Worm (Caenorhabditis elegans) whole organism, mixed stage, embryonic: ENCODE measurements around the gene F38E11.9.

ENCODE experiments used
- blmp-1 ChIP-seq: fragments of 150-350 bp; optimal IDR thresholded peaks from 2 replicates; lab custom pipeline; 2014; ENCODE audit warnings: missing biosample characterization, missing genetic modification characterization
- nhr-12 ChIP-seq: fragments of 150-350 bp; optimal IDR thresholded peaks from 2 replicates; lab custom pipeline; 2014; ENCODE audit warnings: missing biosample characterization, missing genetic modification characterization
- nhr-28 ChIP-seq: fragments of 150-350 bp; optimal IDR thresholded peaks from 2 replicates; lab custom pipeline; 2014; ENCODE audit warnings: missing biosample characterization, missing genetic modification characterization
- pha-4 ChIP-seq: fragments of 150-350 bp; optimal IDR thresholded peaks from 2 replicates; lab custom pipeline; 2018; ENCODE audit warnings: missing biosample characterization, missing genetic modification reagents, missing genetic modification characterization
- sptf-1 ChIP-seq: sonication (generic microtip); optimal IDR thresholded peaks from 2 replicates; lab custom pipeline; 2017; ENCODE audit warnings: mild to moderate bottlenecking, missing genetic modification characterization, moderate library complexity, missing compliant biosample characterization

DNA sequence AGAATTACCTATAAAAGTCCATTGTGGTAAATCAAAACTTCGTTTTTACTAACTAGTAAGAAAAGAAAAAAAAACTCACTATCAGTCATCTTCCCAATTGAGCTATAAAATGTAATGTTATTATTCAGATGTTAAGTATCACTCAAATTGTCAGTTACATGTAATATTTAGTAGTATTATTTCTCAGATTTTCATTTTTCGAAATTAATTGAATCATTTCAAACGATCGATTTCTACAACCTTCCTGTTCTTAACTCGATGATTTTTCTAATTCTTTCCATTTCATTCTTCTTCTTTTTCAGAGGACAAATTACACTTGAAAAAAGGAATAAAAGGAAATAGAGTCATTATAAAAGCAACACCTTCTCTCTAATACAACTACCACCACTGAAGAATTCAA, 15.9 kb downstream of the F38E11.9 start, which contains the start of gene F59B8.1:
- no peak for TF ChIP-seq nhr-28 (tag; lab: Kevin White, UChicago)
- TF ChIP-seq sptf-1 (tag; lab: Kevin White, UChicago): no peak
- TF ChIP-seq pha-4 (tag; lab: Kevin White, UChicago): no peak
- TF ChIP-seq blmp-1 (tag; lab: Kevin White, UChicago): no peak
- no peak for TF ChIP-seq nhr-12
